Worm (Caenorhabditis elegans): ENCODE results near the gene fubl-1.

Gene fubl-1

ce11 chrV:10202340-10202739 is 36.3 kb downstream of the fubl-1 start:
- TF ChIP-seq irx-1 (tag; optimal IDR thresholded peaks at IDR 0.05), result no peak
- TF ChIP-seq elt-2 (tag; optimal IDR thresholded peaks at IDR 0.05), result peak; percentile 15
- TF ChIP-seq elt-3 (tag; optimal IDR thresholded peaks at IDR 0.05), result no peak
- no peak for TF ChIP-seq efl-1 (optimal IDR thresholded peaks at IDR 0.05)
- peak in 1 of 2 experiments; percentile 91 for TF ChIP-seq efl-1 (GFP tag; optimal IDR thresholded peaks at IDR 0.05 in 1 of 2)
- no peak for TF ChIP-seq nhr-90 (tag; optimal IDR thresholded peaks at IDR 0.05; ENCODE audit: poor library complexity)
- TF ChIP-seq nhr-71 (tag; optimal IDR thresholded peaks at IDR 0.05), result no peak

- TF ChIP-seq mef-2 (tag; optimal IDR thresholded peaks at IDR 0.05), result no peak
- TF ChIP-seq nhr-20 (tag; optimal IDR thresholded peaks at IDR 0.05), result peak; percentile 16
- peak; percentile 9 for TF ChIP-seq blmp-1 (tag; optimal IDR thresholded peaks at IDR 0.05)
- no peak for TF ChIP-seq ceh-88 (GFP tag; IDR thresholded peaks at IDR 0.05)
Observed at ce11 chrV:10201913-10202312, 36.8 kb downstream of the fubl-1 start, which contains the start of gene ZK856.7. Gene ZK856.7, plus strand, starts transcription at chrV:10202098.

- TF ChIP-seq unc-130 (tag; optimal IDR thresholded peaks at IDR 0.05), result no peak
- no peak for TF ChIP-seq elt-3 (tag; optimal IDR thresholded peaks at IDR 0.05)
- TF ChIP-seq zag-1 (tag; optimal IDR thresholded peaks at IDR 0.05), result no peak
- TF ChIP-seq mep-1 (tag; optimal IDR thresholded peaks at IDR 0.05), result no peak
- TF ChIP-seq sup-37 (GFP tag; optimal IDR thresholded peaks at IDR 0.05), result no peak
- no peak for TF ChIP-seq lin-15B (tag; optimal IDR thresholded peaks at IDR 0.05)
Observed at ce11 chrV:10198386-10198785, 40.3 kb downstream of the fubl-1 start, which contains the start of gene ZK856.6. Gene ZK856.6, plus strand, starts transcription at chrV:10198686.

- TF ChIP-seq hlh-17 (GFP tag; optimal IDR thresholded peaks at IDR 0.05; ENCODE audit: borderline replicate concordance), result no peak
- no peak for TF ChIP-seq isw-1 (GFP tag; IDR thresholded peaks at IDR 0.05)
- no peak for TF ChIP-seq unc-130 (tag; optimal IDR thresholded peaks at IDR 0.05)
- TF ChIP-seq nhr-20 (tag; optimal IDR thresholded peaks at IDR 0.05), result no peak
- no peak for TF ChIP-seq nhr-71 (tag; optimal IDR thresholded peaks at IDR 0.05)
- no peak for TF ChIP-seq swsn-7 (tag; optimal IDR thresholded peaks at IDR 0.05)
- no peak for TF ChIP-seq nhr-237 (tag; optimal IDR thresholded peaks at IDR 0.05)
- no peak for TF ChIP-seq fkh-8 (tag; optimal IDR thresholded peaks at IDR 0.05)
- no peak for TF ChIP-seq C04F5.9 (tag; optimal IDR thresholded peaks at IDR 0.05)
- TF ChIP-seq nhr-90 (tag; optimal IDR thresholded peaks at IDR 0.05; ENCODE audit: poor library complexity), result no peak
- no peak for TF ChIP-seq mef-2 (tag; optimal IDR thresholded peaks at IDR 0.05)
- TF ChIP-seq efl-1 (optimal IDR thresholded peaks at IDR 0.05), result no peak
- TF ChIP-seq efl-1 (GFP tag; optimal IDR thresholded peaks at IDR 0.05 in 1 of 2), result no peak
- TF ChIP-seq nhr-11 (tag; optimal IDR thresholded peaks at IDR 0.05), result no peak
- TF ChIP-seq lir-3 (tag; optimal IDR thresholded peaks at IDR 0.05; ENCODE audit: poor library complexity), result no peak
- no peak for TF ChIP-seq pax-3 (tag; optimal IDR thresholded peaks at IDR 0.05)
- TF ChIP-seq rnt-1 (tag; optimal IDR thresholded peaks at IDR 0.05), result no peak
- TF ChIP-seq tbx-2 (tag; optimal IDR thresholded peaks at IDR 0.05), result no peak
Observed at ce11 chrV:10191242-10191641, 47.4 kb downstream of the fubl-1 start.

- TF ChIP-seq nhr-85 (tag) (peak; percentile 58), nhr-71 (tag; optimal IDR thresholded peaks at IDR 0.05) (peak; percentile 22), efl-1 (optimal IDR thresholded peaks at IDR 0.05) (no peak), efl-1 (GFP tag; optimal IDR thresholded peaks at IDR 0.05 in 1 of 2) (peak in 1 of 2 experiments; percentile 66), hpl-2 (GFP tag; optimal IDR thresholded peaks at IDR 0.05) (no peak), elt-2 (tag; optimal IDR thresholded peaks at IDR 0.05) (peak; percentile 90), lsy-2 (tag; optimal IDR thresholded peaks at IDR 0.05) (no peak), dpl-1 (GFP tag; optimal IDR thresholded peaks at IDR 0.05) (no peak), lin-35 (GFP tag; optimal IDR thresholded peaks at IDR 0.05) (peak in 1 of 2 experiments; percentile 37)
Observed at ce11 chrV:10190081-10190556, 48.5 kb downstream of the fubl-1 start, which contains the start of gene ZK856.5. Gene ZK856.5, minus strand, starts transcription at chrV:10190131.
